Worm (Caenorhabditis elegans): ENCODE results near the gene T01D1.7.

DNA sequence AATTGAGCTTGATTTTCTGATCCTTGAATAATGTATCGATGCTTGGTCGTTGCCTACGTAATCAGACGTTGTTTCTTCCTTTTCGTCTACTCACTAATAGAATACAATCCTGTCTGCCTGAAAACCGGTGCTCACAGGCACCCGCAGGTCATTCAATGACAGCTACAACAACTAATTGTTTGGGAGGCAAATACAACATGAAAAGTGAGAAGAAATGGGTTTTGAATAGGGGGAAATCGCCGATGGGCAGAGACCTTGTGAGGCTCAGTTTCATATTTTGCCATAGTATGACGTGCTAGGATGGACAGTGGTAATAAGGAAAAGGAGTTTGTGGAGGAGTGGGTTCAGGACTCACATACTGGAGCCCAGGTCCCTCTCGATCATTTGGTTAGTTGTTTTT, 23.1 kb upstream of the T01D1.7 start, which contains the start of gene chs-2:
- TF ChIP-seq ama-1 (optimal IDR thresholded peaks at IDR 0.05) (no peak), lir-3 (tag; optimal IDR thresholded peaks at IDR 0.05; ENCODE audit: poor library complexity) (no peak), nhr-76 (tag; optimal IDR thresholded peaks at IDR 0.05) (no peak), ztf-11 (tag; optimal IDR thresholded peaks at IDR 0.05) (no peak), unc-62 (GFP tag; optimal IDR thresholded peaks at IDR 0.05) (no peak)
